Worm (Caenorhabditis elegans) whole organism, midembryonic: ENCODE data around the gene atp-2.

ENCODE experiments used
- T22C8.4 ChIP-seq: fragments of 200-800 bp; sonication (Bioruptor generic); IDR thresholded peaks from 2 replicates; pipeline ENCODE4 v1.3.6; 2022; ENCODE audit warnings: missing genetic modification characterization, missing compliant biosample characterization
- cog-1 ChIP-seq: sonication (generic microtip); optimal IDR thresholded peaks from 2 replicates; lab custom pipeline; 2016; ENCODE audit warnings: missing genetic modification characterization, missing compliant biosample characterization
- flt-1 ChIP-seq: fragments of 200-800 bp; sonication (Bioruptor generic); IDR thresholded peaks from 2 replicates; pipeline ENCODE4 v1.3.6; 2022; ENCODE audit warnings: missing genetic modification characterization, missing compliant biosample characterization
- klf-2 ChIP-seq: fragments of 200-800 bp; sonication (Bioruptor generic); conservative IDR thresholded peaks from 2 replicates; pipeline ENCODE4 v1.3.6; 2022; ENCODE audit warnings: missing genetic modification reagents, missing genetic modification characterization, missing compliant biosample characterization
- med-1 ChIP-seq: sonication (generic microtip); optimal IDR thresholded peaks from 2 replicates; lab custom pipeline; 2017; ENCODE audit warnings: missing genetic modification characterization, mild to moderate bottlenecking, missing compliant biosample characterization, antibody characterized with exemption, missing genetic modification reagents; ENCODE audit not compliant: insufficient read depth
- ref-1 ChIP-seq: fragments of 200-800 bp; sonication (Bioruptor generic); conservative IDR thresholded peaks from 2 replicates; pipeline ENCODE4 v1.3.6; 2022; ENCODE audit warnings: missing genetic modification reagents, missing genetic modification characterization, missing compliant biosample characterization
- tab-1 ChIP-seq: fragments of 200-800 bp; sonication (Bioruptor generic); IDR thresholded peaks from 2 replicates; pipeline ENCODE4 v1.3.6; 2022; ENCODE audit warnings: missing genetic modification characterization, missing compliant biosample characterization
- ztf-23 ChIP-seq: fragments of 200-800 bp; sonication (Bioruptor generic); IDR thresholded peaks from 2 replicates; pipeline ENCODE4 v1.3.6; 2022; ENCODE audit warnings: missing genetic modification reagents, missing genetic modification characterization, missing compliant biosample characterization
- ztf-29 ChIP-seq: fragments of 200-800 bp; sonication (Bioruptor generic); IDR thresholded peaks from 2 replicates; pipeline ENCODE4 v1.3.6; 2022; ENCODE audit warnings: missing genetic modification reagents, missing genetic modification characterization, missing compliant biosample characterization

atp-2 gene

DNA sequence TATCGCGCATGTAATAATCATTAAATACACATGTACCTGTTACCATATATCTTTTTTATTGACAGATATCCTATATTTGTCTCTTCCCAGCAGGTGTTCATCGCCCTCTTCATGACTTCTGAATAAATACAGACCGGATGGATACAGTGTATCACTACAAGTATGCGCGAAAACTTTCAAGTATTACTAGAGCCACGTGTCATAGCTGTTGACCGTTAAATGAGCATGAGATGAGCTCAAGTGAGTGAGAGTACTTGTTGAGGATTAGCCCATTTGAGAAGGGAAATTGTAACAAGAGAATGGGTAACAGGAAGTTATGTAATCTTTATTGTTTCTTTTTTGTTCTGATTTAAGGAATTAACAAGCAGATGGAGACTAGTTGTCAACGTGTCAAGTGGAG lies 16.9 kb downstream of the atp-2 start:
- no peak for TF ChIP-seq cog-1
- TF ChIP-seq klf-2 (GFP tag; lab: Robert Waterston, UW) = no peak
- no peak for TF ChIP-seq ztf-23 (GFP tag; lab: Robert Waterston, UW)
- TF ChIP-seq ref-1 (GFP tag; lab: Robert Waterston, UW) = no peak
- no peak for TF ChIP-seq flt-1 (GFP tag; lab: Robert Waterston, UW)
- no peak for TF ChIP-seq T22C8.4 (GFP tag; lab: Robert Waterston, UW)
- no peak for TF ChIP-seq tab-1 (GFP tag; lab: Robert Waterston, UW)
- no peak for TF ChIP-seq ztf-29 (GFP tag; lab: Robert Waterston, UW)
- no peak for TF ChIP-seq med-1 (GFP tag; lab: Kevin White, UChicago)

- no peak for TF ChIP-seq klf-2 (GFP tag; lab: Robert Waterston, UW)
- TF ChIP-seq med-1 (GFP tag; lab: Kevin White, UChicago) = no peak
- TF ChIP-seq cog-1 = no peak
- TF ChIP-seq tab-1 (GFP tag; lab: Robert Waterston, UW) = no peak
- TF ChIP-seq ztf-23 (GFP tag; lab: Robert Waterston, UW) = no peak
- no peak for TF ChIP-seq T22C8.4 (GFP tag; lab: Robert Waterston, UW)
- TF ChIP-seq ztf-29 (GFP tag; lab: Robert Waterston, UW) = no peak
- TF ChIP-seq ref-1 (GFP tag; lab: Robert Waterston, UW) = no peak
- no peak for TF ChIP-seq flt-1 (GFP tag; lab: Robert Waterston, UW)
These were observed 20.5 kb downstream of the atp-2 start for ce11 chrIII:5248706-5249105.

- no peak for TF ChIP-seq ztf-23 (GFP tag; lab: Robert Waterston, UW)
- TF ChIP-seq klf-2 (GFP tag; lab: Robert Waterston, UW) = no peak
- TF ChIP-seq ztf-29 (GFP tag; lab: Robert Waterston, UW) = no peak
- no peak for TF ChIP-seq ref-1 (GFP tag; lab: Robert Waterston, UW)
- no peak for TF ChIP-seq flt-1 (GFP tag; lab: Robert Waterston, UW)
- TF ChIP-seq T22C8.4 (GFP tag; lab: Robert Waterston, UW) = no peak
- TF ChIP-seq tab-1 (GFP tag; lab: Robert Waterston, UW) = no peak
- TF ChIP-seq cog-1 = no peak
- no peak for TF ChIP-seq med-1 (GFP tag; lab: Kevin White, UChicago)
These were observed 25.9 kb downstream of the atp-2 start, which contains the start of the genes sumv-1 and gop-1 for ce11 chrIII:5254108-5254507. TSS of gene sumv-1 (minus strand) at chrIII:5254187. TSS of gene gop-1 (plus strand) at chrIII:5254438.

DNA sequence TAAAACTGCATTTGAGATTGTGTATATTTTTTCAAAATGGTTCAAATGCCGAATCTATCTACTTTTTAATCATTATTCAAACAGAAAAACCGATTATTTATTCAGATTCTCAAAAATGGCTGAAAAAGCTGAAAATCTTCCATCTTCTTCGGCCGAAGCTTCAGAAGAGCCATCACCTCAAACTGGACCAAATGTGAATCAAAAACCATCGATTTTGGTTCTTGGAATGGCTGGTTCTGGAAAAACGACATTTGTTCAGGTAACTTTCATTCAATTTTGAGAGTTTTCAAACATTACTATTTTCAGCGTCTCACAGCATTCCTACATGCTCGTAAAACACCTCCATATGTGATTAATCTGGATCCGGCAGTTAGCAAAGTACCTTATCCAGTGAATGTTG lies 30.7 kb downstream of the atp-2 start, which contains the start of gene gop-2:
Gene gop-2, plus strand, starts transcription at position 106 of the 400 bp plus-strand sequence.
- TF ChIP-seq klf-2 (GFP tag; lab: Robert Waterston, UW) (no peak), ref-1 (GFP tag; lab: Robert Waterston, UW) (no peak), med-1 (GFP tag; lab: Kevin White, UChicago) (no peak), T22C8.4 (GFP tag; lab: Robert Waterston, UW) (no peak), tab-1 (GFP tag; lab: Robert Waterston, UW) (no peak), ztf-23 (GFP tag; lab: Robert Waterston, UW) (no peak), flt-1 (GFP tag; lab: Robert Waterston, UW) (no peak), cog-1 (no peak), ztf-29 (GFP tag; lab: Robert Waterston, UW) (no peak)

DNA sequence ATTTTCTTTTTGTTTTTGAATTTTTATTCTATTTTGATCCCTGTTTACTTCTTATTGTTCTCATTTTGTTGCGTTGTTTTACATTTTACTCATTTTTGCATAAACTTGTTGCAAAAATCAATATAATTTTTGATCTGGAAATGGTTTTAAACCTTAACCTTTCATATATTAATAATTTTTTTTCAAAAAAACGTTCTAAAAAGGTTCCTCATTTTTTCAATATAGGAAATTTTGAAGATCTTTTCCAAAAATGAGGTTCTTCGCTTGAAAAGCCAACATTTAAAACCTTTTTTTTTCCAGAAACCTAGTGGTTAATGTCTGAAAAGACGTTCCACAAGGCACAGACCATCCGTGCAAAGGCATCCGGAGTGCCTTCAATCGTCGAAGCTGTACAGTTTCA lies 32.2 kb downstream of the atp-2 start, which contains the start of gene gop-3:
Gene gop-3, plus strand, starts transcription at position 301 of the 400 bp plus-strand sequence.
- TF ChIP-seq cog-1 = no peak
- no peak for TF ChIP-seq T22C8.4 (GFP tag; lab: Robert Waterston, UW)
- no peak for TF ChIP-seq tab-1 (GFP tag; lab: Robert Waterston, UW)
- no peak for TF ChIP-seq ref-1 (GFP tag; lab: Robert Waterston, UW)
- TF ChIP-seq med-1 (GFP tag; lab: Kevin White, UChicago) = no peak
- no peak for TF ChIP-seq flt-1 (GFP tag; lab: Robert Waterston, UW)
- no peak for TF ChIP-seq ztf-23 (GFP tag; lab: Robert Waterston, UW)
- no peak for TF ChIP-seq ztf-29 (GFP tag; lab: Robert Waterston, UW)
- TF ChIP-seq klf-2 (GFP tag; lab: Robert Waterston, UW) = no peak

DNA sequence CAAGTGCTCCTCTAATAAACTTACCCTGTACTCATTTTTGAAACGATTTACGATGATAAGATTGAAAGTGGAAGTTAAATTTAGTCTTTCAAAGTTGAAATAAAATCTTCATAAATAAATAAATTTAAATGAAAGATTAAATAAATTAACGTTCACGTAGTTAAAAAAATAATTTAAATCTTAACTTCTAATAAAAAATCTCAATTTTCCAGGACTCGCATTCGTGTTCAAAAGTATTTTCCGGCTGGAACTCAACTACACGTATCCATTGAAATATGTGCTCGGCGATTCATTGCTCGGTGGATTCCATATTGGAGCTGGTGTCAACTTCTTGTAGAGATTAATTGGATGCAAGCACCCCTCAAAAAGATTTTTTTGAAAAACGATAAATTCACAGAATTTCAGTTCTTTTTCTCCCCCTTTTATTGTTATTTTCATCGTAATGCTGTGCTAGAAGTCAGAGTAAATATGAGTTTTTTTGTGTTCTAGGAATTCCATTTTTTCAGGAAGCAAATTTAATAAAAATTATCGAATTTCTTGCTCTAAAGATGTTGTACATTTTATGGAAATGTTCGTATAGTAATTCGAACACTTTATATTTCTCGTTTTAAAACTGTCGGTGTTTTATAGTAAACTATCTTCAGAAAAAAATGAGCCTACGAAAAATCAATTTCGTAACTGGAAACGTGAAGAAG lies 35.2 kb downstream of the atp-2 start, which contains the start of the genes C34E10.9 and hap-1:
Gene C34E10.9, minus strand, starts transcription at position 101 of the 695 bp plus-strand sequence.
Gene hap-1, plus strand, starts transcription at position 645 of the 695 bp plus-strand sequence.
- no peak for TF ChIP-seq ztf-29 (GFP tag; lab: Robert Waterston, UW)
- TF ChIP-seq ref-1 (GFP tag; lab: Robert Waterston, UW) = no peak
- TF ChIP-seq T22C8.4 (GFP tag; lab: Robert Waterston, UW) = no peak
- no peak for TF ChIP-seq klf-2 (GFP tag; lab: Robert Waterston, UW)
- TF ChIP-seq med-1 (GFP tag; lab: Kevin White, UChicago) = no peak
- TF ChIP-seq flt-1 (GFP tag; lab: Robert Waterston, UW) = no peak

- TF ChIP-seq ref-1 (GFP tag; lab: Robert Waterston, UW) (no peak), ztf-23 (GFP tag; lab: Robert Waterston, UW) (no peak), ztf-29 (GFP tag; lab: Robert Waterston, UW) (no peak), flt-1 (GFP tag; lab: Robert Waterston, UW) (no peak), klf-2 (GFP tag; lab: Robert Waterston, UW) (no peak), cog-1 (no peak), T22C8.4 (GFP tag; lab: Robert Waterston, UW) (no peak), tab-1 (GFP tag; lab: Robert Waterston, UW) (no peak), med-1 (GFP tag; lab: Kevin White, UChicago) (no peak)
These were observed 36.6 kb downstream of the atp-2 start, which contains the start of gene gro-1 for ce11 chrIII:5264813-5265212. TSS of gene gro-1 (plus strand) at chrIII:5265113.

DNA sequence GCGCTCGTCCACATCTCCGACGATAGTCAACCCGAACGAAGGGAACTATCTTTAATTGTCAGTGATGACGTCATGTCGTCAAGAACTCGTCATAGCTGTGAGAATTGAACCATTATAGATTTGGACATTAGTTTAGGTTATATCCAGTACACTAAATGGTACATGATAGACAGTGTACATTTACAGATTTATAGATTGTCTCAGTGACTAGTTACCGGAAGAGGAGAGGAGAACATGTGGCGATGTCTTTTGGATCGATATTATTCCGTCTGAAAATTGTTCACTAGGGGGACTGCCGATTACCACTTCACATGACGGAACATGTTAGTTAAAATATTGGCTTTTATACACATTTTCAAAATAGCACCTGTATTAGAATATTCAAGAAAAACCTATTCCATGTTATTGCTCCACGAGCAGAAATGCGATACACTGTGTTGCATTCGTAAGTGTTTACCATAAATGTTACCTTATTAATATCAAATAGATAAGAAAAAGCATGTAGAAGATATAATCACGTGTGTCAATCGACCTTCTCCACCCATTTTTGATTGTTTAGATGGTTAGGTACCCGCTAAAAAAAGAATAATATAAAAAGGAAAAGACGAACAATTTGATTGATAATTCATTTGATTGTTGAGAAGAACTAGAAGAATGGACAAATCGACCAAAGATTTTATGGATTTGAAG lies 39.1 kb downstream of the atp-2 start, which contains the start of gene ZC395.5:
Gene ZC395.5, plus strand, starts transcription at position 632 of the 690 bp plus-strand sequence.
- TF ChIP-seq tab-1 (GFP tag; lab: Robert Waterston, UW) (no peak), klf-2 (GFP tag; lab: Robert Waterston, UW) (no peak), T22C8.4 (GFP tag; lab: Robert Waterston, UW) (no peak), med-1 (GFP tag; lab: Kevin White, UChicago) (no peak), cog-1 (no peak), flt-1 (GFP tag; lab: Robert Waterston, UW) (no peak)
